Fruit fly (Drosophila melanogaster): ENCODE measurements around the gene Actn.

Actn gene

dm6 chrX:1981723-1982122, 60.4 kb downstream of the Actn start:
- TF ChIP-seq Ets21C (GFP tag; optimal IDR thresholded peaks at IDR 0.05) (no peak), CG6792 (GFP tag; optimal IDR thresholded peaks at IDR 0.05) (no peak), ss (GFP tag; optimal IDR thresholded peaks at IDR 0.05) (no peak), Hr39 (GFP tag; optimal IDR thresholded peaks at IDR 0.05) (no peak), topi (GFP tag; optimal IDR thresholded peaks at IDR 0.05) (no peak), Eip75B (GFP tag; optimal IDR thresholded peaks at IDR 0.05) (no peak), Sox14 (GFP tag; optimal IDR thresholded peaks at IDR 0.05) (no peak), CG8119 (GFP tag; IDR thresholded peaks at IDR 0.05) (no peak), CG8632 (GFP tag; optimal IDR thresholded peaks at IDR 0.05) (no peak), eg (GFP tag; IDR thresholded peaks at IDR 0.05) (no peak), pdm3 (GFP tag; optimal IDR thresholded peaks at IDR 0.05) (no peak), CG10669 (GFP tag; optimal IDR thresholded peaks at IDR 0.05) (no peak)

- TF ChIP-seq CG6163 (GFP tag; IDR thresholded peaks at IDR 0.05) (peak; percentile 74), Lpt (GFP tag; optimal IDR thresholded peaks at IDR 0.05) (peak; percentile 8), acj6 (GFP tag; optimal IDR thresholded peaks at IDR 0.05) (peak; percentile 9), Hr4 (GFP tag; optimal IDR thresholded peaks at IDR 0.05) (peak; percentile 74), achi (GFP tag; optimal IDR thresholded peaks at IDR 0.05) (peak; percentile 7), Sox102F (GFP tag; optimal IDR thresholded peaks at IDR 0.05) (no peak), CG6276 (GFP tag; optimal IDR thresholded peaks at IDR 0.05) (peak; percentile 75), net (GFP tag; optimal IDR thresholded peaks at IDR 0.05) (peak; percentile 4), fd85E (GFP tag; optimal IDR thresholded peaks at IDR 0.05) (no peak), Eip78C (GFP tag) (peak; percentile 21), Ets21C (GFP tag; optimal IDR thresholded peaks at IDR 0.05) (no peak), Gug (GFP tag; IDR thresholded peaks at IDR 0.05) (peak; percentile 68), CG10631 (GFP tag; optimal IDR thresholded peaks at IDR 0.05) (peak; percentile 6), svp (GFP tag) (no peak), CG8119 (GFP tag; IDR thresholded peaks at IDR 0.05) (peak; percentile 85), CG32006 (GFP tag; optimal IDR thresholded peaks at IDR 0.05) (peak; percentile 63), CG15336 (GFP tag; IDR thresholded peaks at IDR 0.05) (peak; percentile 90), eg (GFP tag; IDR thresholded peaks at IDR 0.05) (peak; percentile 89), pdm3 (GFP tag; optimal IDR thresholded peaks at IDR 0.05) (peak; percentile 38), CG4318 (GFP tag; optimal IDR thresholded peaks at IDR 0.05) (peak; percentile 56), OdsH (GFP tag; optimal IDR thresholded peaks at IDR 0.05) (peak; percentile 18)
Measured at dm6 chrX:1979673-1980072, 62.4 kb downstream of the Actn start.

DNA sequence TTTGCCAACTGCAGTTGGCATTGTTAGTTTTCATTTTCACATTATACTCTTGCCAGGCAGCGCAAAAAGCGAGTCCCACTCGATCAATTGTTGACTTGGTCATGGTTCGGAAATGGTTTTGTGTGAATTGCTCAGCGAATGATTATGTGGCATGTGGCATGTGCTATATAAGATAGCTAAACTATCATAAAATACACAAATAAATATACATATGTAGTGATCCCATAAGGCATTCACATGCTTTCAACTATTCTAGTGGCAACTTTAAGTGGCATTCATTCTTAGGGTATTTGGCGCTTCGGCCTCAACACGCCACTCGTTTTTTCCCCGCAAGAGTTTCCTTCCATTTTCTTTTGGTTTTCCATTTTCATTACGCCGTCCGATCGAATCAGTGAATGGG, 63.1 kb downstream of the Actn start:
- TF ChIP-seq dsx (GFP tag; optimal IDR thresholded peaks at IDR 0.05; ENCODE audit: poor library complexity, severe bottlenecking), result no peak
- no peak for TF ChIP-seq CG11902 (GFP tag; optimal IDR thresholded peaks at IDR 0.05)
- TF ChIP-seq Gug (GFP tag; IDR thresholded peaks at IDR 0.05), result peak; percentile 64
- TF ChIP-seq CG6276 (GFP tag; optimal IDR thresholded peaks at IDR 0.05), result peak; percentile 80
- TF ChIP-seq CG11294 (GFP tag; IDR thresholded peaks at IDR 0.05), result peak; percentile 52; the same call in 1 of the 2 replicates
- peak; percentile 92 for TF ChIP-seq CG32006 (GFP tag; optimal IDR thresholded peaks at IDR 0.05)
- TF ChIP-seq acj6 (GFP tag; optimal IDR thresholded peaks at IDR 0.05), result no peak
- TF ChIP-seq OdsH (GFP tag; optimal IDR thresholded peaks at IDR 0.05), result peak; percentile 28
- no peak for TF ChIP-seq CG10631 (GFP tag; optimal IDR thresholded peaks at IDR 0.05)
- peak; percentile 34 for TF ChIP-seq pdm3 (GFP tag; optimal IDR thresholded peaks at IDR 0.05)
- peak; percentile 80 for TF ChIP-seq dac (GFP tag; optimal IDR thresholded peaks at IDR 0.05)
- no peak for TF ChIP-seq CG6854 (GFP tag; optimal IDR thresholded peaks at IDR 0.05)
- TF ChIP-seq Sox14 (GFP tag; optimal IDR thresholded peaks at IDR 0.05), result no peak
- TF ChIP-seq Hr38 (GFP tag; optimal IDR thresholded peaks at IDR 0.05), result no peak
- peak; percentile 88 for TF ChIP-seq CG15336 (GFP tag; IDR thresholded peaks at IDR 0.05)
- TF ChIP-seq net (GFP tag; optimal IDR thresholded peaks at IDR 0.05), result no peak
- peak; percentile 68 for TF ChIP-seq Eip78C (GFP tag)
- peak; percentile 17 for TF ChIP-seq CG3919 (GFP tag; optimal IDR thresholded peaks at IDR 0.05)
- peak; percentile 78 for TF ChIP-seq CG4318 (GFP tag; optimal IDR thresholded peaks at IDR 0.05)
- no peak for TF ChIP-seq svp (GFP tag)
- no peak for TF ChIP-seq CG8319 (GFP tag; optimal IDR thresholded peaks at IDR 0.05)
- TF ChIP-seq CG6163 (GFP tag; IDR thresholded peaks at IDR 0.05), result 0 out of 3 replicates have a peak, but pooled peaks have one; percentile 11
- peak; percentile 47 for TF ChIP-seq Lpt (GFP tag; optimal IDR thresholded peaks at IDR 0.05)
- no peak for TF ChIP-seq vri (GFP tag; optimal IDR thresholded peaks at IDR 0.05)
- peak; percentile 83 for TF ChIP-seq CG8119 (GFP tag; IDR thresholded peaks at IDR 0.05)
- TF ChIP-seq CG6792 (GFP tag; optimal IDR thresholded peaks at IDR 0.05), result no peak
- TF ChIP-seq Eip75B (GFP tag; optimal IDR thresholded peaks at IDR 0.05), result no peak
- no peak for TF ChIP-seq fd85E (GFP tag; optimal IDR thresholded peaks at IDR 0.05)
- TF ChIP-seq eg (GFP tag; IDR thresholded peaks at IDR 0.05), result peak; percentile 76; the same call in 2 of the 3 replicates
- TF ChIP-seq Hr4 (GFP tag; optimal IDR thresholded peaks at IDR 0.05), result peak; percentile 83
- TF ChIP-seq salr (GFP tag; optimal IDR thresholded peaks at IDR 0.05), result peak in 1 of 2 experiments; percentile 4
- no peak for TF ChIP-seq fd59A (GFP tag; optimal IDR thresholded peaks at IDR 0.05)
- TF ChIP-seq CG16779 (tag; optimal IDR thresholded peaks at IDR 0.05), result no peak
- TF ChIP-seq achi (GFP tag; optimal IDR thresholded peaks at IDR 0.05), result peak; percentile 23
- no peak for TF ChIP-seq lz (GFP tag; optimal IDR thresholded peaks at IDR 0.05)
- no peak for TF ChIP-seq Met (GFP tag; optimal IDR thresholded peaks at IDR 0.05)
